Fruit fly (Drosophila melanogaster) whole organism, embryonic: ENCODE measurements around the gene Snx1.

ENCODE experiments used
- CG10209 ChIP-seq: fragments of 200-800 bp; sonication (Bioruptor generic); optimal IDR thresholded peaks from 3 replicates; lab custom pipeline; 2017; ENCODE audit warnings: missing biosample characterization, mild to moderate bottlenecking, missing genetic modification characterization, missing genetic modification reagents
- CG1024 ChIP-seq: fragments of 200-800 bp; sonication (Bioruptor generic); IDR thresholded peaks from 2 replicates; pipeline ENCODE4 v1.3.6; 2022; ENCODE audit warnings: missing biosample characterization, missing genetic modification characterization
- CG10267 ChIP-seq: fragments of 200-800 bp; sonication (Bioruptor generic); optimal IDR thresholded peaks from 2 replicates; lab custom pipeline; 2018; ENCODE audit warnings: missing biosample characterization, mild to moderate bottlenecking, missing genetic modification characterization, moderate library complexity
- CG12219 ChIP-seq: fragments of 200-800 bp; sonication (Bioruptor generic); optimal IDR thresholded peaks from 3 replicates; lab custom pipeline; 2018; ENCODE audit warnings: missing biosample characterization, mild to moderate bottlenecking, missing genetic modification characterization
- CG14014 ChIP-seq: fragments of 200-800 bp; sonication (Bioruptor generic); IDR thresholded peaks from 2 replicates; pipeline ENCODE4 v1.3.6; 2022; ENCODE audit warnings: missing biosample characterization, missing genetic modification characterization
- CG14667 ChIP-seq: fragments of 200-800 bp; sonication (Bioruptor generic); IDR thresholded peaks from 2 replicates; pipeline ENCODE4 v1.3.6; 2022; ENCODE audit warnings: missing biosample characterization, missing genetic modification characterization
- CG1603 ChIP-seq: fragments of 200-800 bp; sonication (Bioruptor generic); optimal IDR thresholded peaks from 2 replicates; lab custom pipeline; 2019; ENCODE audit warnings: missing biosample characterization, mild to moderate bottlenecking, missing genetic modification characterization, moderate library complexity
- CG17361 ChIP-seq: fragments of 200-800 bp; sonication (Bioruptor generic); IDR thresholded peaks from 3 replicates; pipeline ENCODE4 v1.3.6; 2022; ENCODE audit warnings: missing biosample characterization, missing genetic modification characterization
- CG18764 ChIP-seq: fragments of 200-800 bp; sonication (Bioruptor generic); optimal IDR thresholded peaks from 3 replicates; lab custom pipeline; 2016; ENCODE audit warnings: missing biosample characterization, missing genetic modification characterization
- CG32532 ChIP-seq: fragments of 200-800 bp; sonication (Bioruptor generic); IDR thresholded peaks from 2 replicates; pipeline ENCODE4 v1.3.6; 2022; ENCODE audit warnings: missing biosample characterization, missing genetic modification characterization
- CG33557 ChIP-seq: fragments of 200-800 bp; sonication (Bioruptor generic); optimal IDR thresholded peaks from 2 replicates; lab custom pipeline; 2019; ENCODE audit warnings: missing biosample characterization, mild to moderate bottlenecking, missing genetic modification characterization, moderate library complexity
- CG34376 ChIP-seq: fragments of 200-800 bp; sonication (Bioruptor generic); optimal IDR thresholded peaks from 2 replicates; lab custom pipeline; 2018; ENCODE audit warnings: missing biosample characterization, mild to moderate bottlenecking, missing genetic modification characterization
- CG42726 ChIP-seq: fragments of 200-800 bp; sonication (Bioruptor generic); IDR thresholded peaks from 2 replicates; pipeline ENCODE4 v1.3.6; 2022; ENCODE audit warnings: missing biosample characterization, missing genetic modification characterization; ENCODE audit not compliant: partially characterized antibody
- CG6175 ChIP-seq: fragments of 200-800 bp; sonication (Bioruptor generic); IDR thresholded peaks from 3 replicates; pipeline ENCODE4 v1.3.6; 2022; ENCODE audit warnings: missing biosample characterization, missing genetic modification characterization
- CG9932 ChIP-seq: fragments of 200-800 bp; sonication (Bioruptor generic); IDR thresholded peaks from 2 replicates; pipeline ENCODE4 v1.3.6; 2022; ENCODE audit warnings: missing biosample characterization, missing genetic modification characterization
- Camta ChIP-seq: fragments of 200-800 bp; sonication (Bioruptor generic); optimal IDR thresholded peaks from 2 replicates; lab custom pipeline; 2016; ENCODE audit warnings: missing biosample characterization, missing genetic modification characterization
- CkIIα-i1 ChIP-seq: fragments of 200-800 bp; sonication (Bioruptor generic); IDR thresholded peaks from 2 replicates; pipeline ENCODE4 v1.3.6; 2022; ENCODE audit warnings: missing biosample characterization, missing genetic modification characterization
- Dbx ChIP-seq: fragments of 200-800 bp; sonication (Bioruptor generic); IDR thresholded peaks from 3 replicates; pipeline ENCODE4 v1.3.6; 2022; ENCODE audit warnings: missing biosample characterization, missing genetic modification characterization
- Dip2 ChIP-seq: fragments of 200-800 bp; sonication (Bioruptor generic); IDR thresholded peaks from 2 replicates; pipeline ENCODE4 v1.3.6; 2022; ENCODE audit warnings: missing biosample characterization, missing genetic modification characterization
- Dp ChIP-seq: fragments of 200-800 bp; sonication (Bioruptor generic); optimal IDR thresholded peaks from 2 replicates; lab custom pipeline; 2018; ENCODE audit warnings: missing biosample characterization, mild to moderate bottlenecking, missing genetic modification characterization, moderate library complexity
- HLH3B ChIP-seq: fragments of 200-800 bp; sonication (Bioruptor generic); IDR thresholded peaks from 2 replicates; pipeline ENCODE4 v1.3.6; 2022; ENCODE audit warnings: missing biosample characterization, missing genetic modification characterization
- HLH4C ChIP-seq: fragments of 200-800 bp; sonication (Bioruptor generic); IDR thresholded peaks from 3 replicates; pipeline ENCODE4 v1.3.6; 2022; ENCODE audit warnings: missing biosample characterization, missing genetic modification characterization; ENCODE audit not compliant: partially characterized antibody
- Nf-YA ChIP-seq: fragments of 200-800 bp; sonication (Bioruptor generic); IDR thresholded peaks from 2 replicates; pipeline ENCODE4 v1.3.6; 2022; ENCODE audit warnings: missing biosample characterization, missing genetic modification characterization
- PHDP ChIP-seq: fragments of 200-800 bp; sonication (Bioruptor generic); optimal IDR thresholded peaks from 3 replicates; lab custom pipeline; 2018; ENCODE audit warnings: missing biosample characterization, mild to moderate bottlenecking, missing genetic modification characterization, moderate library complexity
- Poxn ChIP-seq: fragments of 200-800 bp; sonication (Bioruptor generic); IDR thresholded peaks from 2 replicates; pipeline ENCODE4 v1.3.6; 2022; ENCODE audit warnings: missing biosample characterization, missing genetic modification characterization
- Ptx1 ChIP-seq: fragments of 200-800 bp; sonication (Bioruptor generic); IDR thresholded peaks from 2 replicates; pipeline ENCODE4 v1.3.6; 2022; ENCODE audit warnings: missing biosample characterization, missing genetic modification characterization
- abd-A ChIP-seq: fragments of 200-800 bp; sonication (Bioruptor generic); optimal IDR thresholded peaks from 3 replicates; lab custom pipeline; 2019; ENCODE audit warnings: missing biosample characterization, mild to moderate bottlenecking, missing genetic modification characterization, moderate library complexity
- cg ChIP-seq: fragments of 200-800 bp; sonication (Bioruptor generic); optimal IDR thresholded peaks from 3 replicates; lab custom pipeline; 2019; ENCODE audit warnings: missing biosample characterization, mild to moderate bottlenecking, missing genetic modification characterization, moderate library complexity
- disco-r ChIP-seq: fragments of 200-800 bp; sonication (Bioruptor generic); optimal IDR thresholded peaks from 2 replicates; lab custom pipeline; 2016; ENCODE audit warnings: missing biosample characterization, missing genetic modification characterization
- eve ChIP-seq, 2 experiments: fragments of >200 bp; optimal IDR thresholded peaks; 2 replicates each; lab custom pipeline; 2017; ENCODE audit warnings: missing biosample characterization in 2 of 2, missing genetic modification characterization in 2 of 2
- ftz-f1 ChIP-seq: fragments of 200-800 bp; sonication (Bioruptor generic); optimal IDR thresholded peaks from 2 replicates; lab custom pipeline; 2016; ENCODE audit warnings: missing biosample characterization, missing genetic modification characterization
- gcm2 ChIP-seq: fragments of 200-800 bp; sonication (Bioruptor generic); optimal IDR thresholded peaks from 2 replicates; lab custom pipeline; 2016; ENCODE audit warnings: missing biosample characterization, missing genetic modification characterization
- gsb-n ChIP-seq: fragments of 200-800 bp; sonication (Bioruptor generic); optimal IDR thresholded peaks from 3 replicates; lab custom pipeline; 2018; ENCODE audit warnings: missing biosample characterization, mild to moderate bottlenecking, missing genetic modification characterization
- hkb ChIP-seq, 2 experiments: fragments of 200-800 bp in 1 of 2; fragments of >200 bp in 1 of 2; sonication (Bioruptor generic) in 1 of 2; IDR thresholded peaks in 1 of 2; optimal IDR thresholded peaks in 1 of 2; 2 replicates each; pipeline versions ENCODE4 v1.3.6 to Lab custom; 2017 to 2022; ENCODE audit warnings: missing biosample characterization in 1 of 2, missing genetic modification characterization in 1 of 2
- jigr1 ChIP-seq: fragments of 200-800 bp; sonication (Bioruptor generic); IDR thresholded peaks from 3 replicates; pipeline ENCODE4 v1.3.6; 2022; ENCODE audit warnings: missing biosample characterization, missing genetic modification characterization
- kah ChIP-seq: fragments of 200-800 bp; sonication (Bioruptor generic); optimal IDR thresholded peaks from 2 replicates; lab custom pipeline; 2018; ENCODE audit warnings: missing biosample characterization, mild to moderate bottlenecking, missing genetic modification characterization
- sc ChIP-seq, 3 experiments: fragments of >200 bp in 2 of 3; fragments of 200-800 bp in 1 of 3; sonication (Bioruptor generic) in 1 of 3; optimal IDR thresholded peaks; 2 replicates in 2 of 3; 3 replicates in 1 of 3; lab custom pipeline; 2017; ENCODE audit warnings: mild to moderate bottlenecking in 1 of 3, missing biosample characterization in 1 of 3, missing genetic modification characterization in 1 of 3, missing genetic modification reagents in 1 of 3
- sisA ChIP-seq: fragments of 200-800 bp; sonication (Bioruptor generic); IDR thresholded peaks from 2 replicates; pipeline ENCODE4 v1.3.6; 2022; ENCODE audit warnings: missing biosample characterization, missing genetic modification characterization
- sr ChIP-seq: fragments of 200-800 bp; sonication (Bioruptor generic); IDR thresholded peaks from 3 replicates; pipeline ENCODE4 v1.3.6; 2022; ENCODE audit warnings: missing biosample characterization, missing genetic modification characterization
- tin ChIP-seq: fragments of 200-800 bp; sonication (Bioruptor generic); optimal IDR thresholded peaks from 3 replicates; lab custom pipeline; 2016; ENCODE audit warnings: missing biosample characterization, missing genetic modification characterization
- trem ChIP-seq: fragments of 200-800 bp; optimal IDR thresholded peaks from 3 replicates; lab custom pipeline; 2019; ENCODE audit warnings: missing biosample characterization, mild to moderate bottlenecking, missing genetic modification characterization, moderate library complexity
- vvl ChIP-seq: fragments of 200-800 bp; sonication (Bioruptor generic); IDR thresholded peaks from 2 replicates; pipeline ENCODE4 v1.3.6; 2022; ENCODE audit warnings: missing biosample characterization, missing genetic modification characterization
- z ChIP-seq: fragments of 200-800 bp; sonication (Bioruptor generic); IDR thresholded peaks from 3 replicates; pipeline ENCODE4 v1.3.6; 2022; ENCODE audit warnings: missing biosample characterization, missing genetic modification characterization

Gene Snx1

dm6 chr2L:3439502-3439901 is 10.0 kb upstream of the Snx1 start (continued):
- TF ChIP-seq Dbx (GFP tag; lab: Robert Waterston, UW) (no peak), Ptx1 (GFP tag; lab: Robert Waterston, UW) (no peak), PHDP (peak; percentile 24), Poxn (no peak), CG9932 (no peak), abd-A (no peak), CG10209 (no peak), gcm2 (GFP tag; lab: Kevin White, UChicago) (no peak), vvl (GFP tag; lab: Robert Waterston, UW) (no peak), CG6175 (GFP tag; lab: Robert Waterston, UW) (no peak), hkb (optimal IDR thresholded peaks at IDR 0.05; lab: Kevin White, UChicago) (no peak), hkb (GFP tag; IDR thresholded peaks at IDR 0.05; lab: Robert Waterston, UW) (no peak), jigr1 (no peak), z (GFP tag; lab: Robert Waterston, UW) (no peak), CG10267 (peak; percentile 30), Nf-YA (GFP tag; lab: Robert Waterston, UW) (no peak), ftz-f1 (GFP tag; lab: Kevin White, UChicago) (no peak), disco-r (GFP tag; lab: Kevin White, UChicago) (no peak), kah (no peak), CG33557 (peak; percentile 31), Camta (GFP tag; lab: Kevin White, UChicago) (no peak), CkIIα-i1 (no peak), CG42726 (GFP tag; lab: Robert Waterston, UW) (no peak), CG14014 (GFP tag; lab: Robert Waterston, UW) (no peak), Dip2 (GFP tag; lab: Robert Waterston, UW) (no peak), CG1024 (GFP tag; lab: Robert Waterston, UW) (no peak), tin (GFP tag; lab: Kevin White, UChicago) (no peak), trem (tag; lab: Kevin White, UChicago) (peak; percentile 12), sisA (GFP tag; lab: Robert Waterston, UW) (no peak), CG18764 (no peak), CG14667 (GFP tag; lab: Robert Waterston, UW) (no peak), HLH4C (GFP tag; lab: Robert Waterston, UW) (no peak), gsb-n (peak; percentile 53), Dp (no peak), CG12219 (no peak), sc (optimal IDR thresholded peaks at IDR 0.05; lab: Kevin White, UChicago) (no peak), sc (GFP tag; optimal IDR thresholded peaks at IDR 0.05; lab: Kevin White, UChicago) (peak; percentile 12), CG34376 (GFP tag; lab: Kevin White, UChicago) (no peak), CG1603 (tag; lab: Kevin White, UChicago) (no peak), eve (GFP tag; optimal IDR thresholded peaks at IDR 0.05; lab: Kevin White, UChicago) (peak in 1 of 2 experiments; percentile 2), sr (GFP tag; lab: Robert Waterston, UW) (no peak), CG17361 (GFP tag; lab: Robert Waterston, UW) (peak; percentile 14; the same call in 1 of the 3 replicates), CG32532 (GFP tag; lab: Robert Waterston, UW) (no peak), HLH3B (no peak), cg (GFP tag; lab: Kevin White, UChicago) (no peak)
